Worm (Caenorhabditis elegans): ENCODE results near the gene B0280.2.

DNA sequence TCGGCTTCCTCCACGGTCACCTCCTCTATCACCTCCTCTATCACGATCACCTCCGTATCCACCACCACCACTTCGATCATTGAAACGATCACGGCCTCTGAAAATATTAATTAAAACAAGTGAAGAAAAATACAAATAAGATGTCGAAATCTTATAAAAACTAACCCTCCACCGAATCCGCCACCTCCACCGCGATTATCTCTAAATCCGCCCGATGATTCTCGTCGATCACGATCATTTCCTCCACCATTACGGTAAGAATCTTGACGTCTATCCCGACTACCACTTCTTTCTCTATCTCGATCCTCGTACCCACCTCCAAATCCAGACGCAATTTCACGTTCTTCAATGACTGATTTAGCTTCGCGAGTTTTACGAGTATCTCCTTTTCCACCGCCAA lies 34.8 kb downstream of the B0280.2 start:
- TF ChIP-seq lin-54 (GFP tag; optimal IDR thresholded peaks at IDR 0.05), result no peak
- TF ChIP-seq somi-1 (GFP tag; optimal IDR thresholded peaks at IDR 0.05), result no peak
- TF ChIP-seq B0019.2 (GFP tag; conservative IDR thresholded peaks at IDR 0.05), result no peak
- no peak for TF ChIP-seq F57C9.4 (tag; optimal IDR thresholded peaks at IDR 0.05)
- TF ChIP-seq hlh-26 (GFP tag; conservative IDR thresholded peaks at IDR 0.05), result no peak
- no peak for TF ChIP-seq hmg-20 (GFP tag; IDR thresholded peaks at IDR 0.05)
- no peak for TF ChIP-seq dpl-1 (GFP tag; optimal IDR thresholded peaks at IDR 0.05)
- TF ChIP-seq gei-17 (GFP tag; optimal IDR thresholded peaks at IDR 0.05), result no peak
- TF ChIP-seq ama-1 (optimal IDR thresholded peaks at IDR 0.05), result no peak
- TF ChIP-seq ama-1 (GFP tag; optimal IDR thresholded peaks at IDR 0.05), result no peak
- no peak for TF ChIP-seq snpc-4 (GFP tag; optimal IDR thresholded peaks at IDR 0.05)
- TF ChIP-seq snpc-4 (tag; optimal IDR thresholded peaks at IDR 0.05), result no peak
- no peak for TF ChIP-seq rcor-1 (GFP tag; IDR thresholded peaks at IDR 0.05)

All from whole organism, young adult.